Worm (Caenorhabditis elegans): Measurements from ENCODE around the gene C50B8.5.

DNA sequence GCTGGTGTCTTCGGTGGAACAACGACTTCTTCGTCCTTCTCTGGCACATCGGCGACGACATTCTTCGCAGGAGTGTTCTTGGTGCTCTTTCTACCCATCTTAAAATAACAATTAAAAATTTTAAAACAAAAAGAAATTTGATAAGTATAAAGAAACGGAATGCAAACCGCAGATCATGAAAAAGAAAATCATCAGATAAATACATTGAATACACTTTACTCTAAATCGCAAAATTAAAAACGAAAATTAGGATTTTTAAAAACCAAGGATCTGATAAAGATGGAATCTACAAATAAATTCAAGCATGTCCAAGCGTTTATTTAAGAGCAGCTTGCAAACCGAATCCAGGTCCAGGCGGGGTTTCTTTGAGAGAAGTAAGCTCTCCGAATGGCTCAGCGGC, 43.7 kb downstream of the C50B8.5 start, which contains the start of gene F53F4.11:
- no peak for TF ChIP-seq rnt-1 (tag; optimal IDR thresholded peaks at IDR 0.05)
- TF ChIP-seq ets-4 (tag; optimal IDR thresholded peaks at IDR 0.05), result no peak
- no peak for TF ChIP-seq pha-4 (tag; optimal IDR thresholded peaks at IDR 0.05)
- TF ChIP-seq hlh-13 (GFP tag; optimal IDR thresholded peaks at IDR 0.05), result no peak
- TF ChIP-seq elt-2 (tag; optimal IDR thresholded peaks at IDR 0.05), result no peak
- TF ChIP-seq odd-2 (tag; optimal IDR thresholded peaks at IDR 0.05), result no peak
